Worm (Caenorhabditis elegans) whole organism, dauer: ENCODE data around the gene C26D10.3.

Experiments used
- unc-62 ChIP-seq: sonication (generic microtip); optimal IDR thresholded peaks from 2 replicates; lab custom pipeline; 2017; ENCODE audit warnings: missing biosample characterization, missing genetic modification reagents, missing genetic modification characterization

C26D10.3 gene

ce11 chrII:8333643-8334042 lies 8.5 kb downstream of the C26D10.3 start, which contains the start of gene C26D10.7:
Gene C26D10.7, plus strand, starts transcription at chrII:8333943.
- no peak for TF ChIP-seq unc-62 (GFP tag; lab: Kevin White, UChicago)

ce11 chrII:8339108-8339507 lies 13.9 kb downstream of the C26D10.3 start:
- no peak for TF ChIP-seq unc-62 (GFP tag; lab: Kevin White, UChicago)

ce11 chrII:8344803-8345202 lies 19.6 kb downstream of the C26D10.3 start:
- TF ChIP-seq unc-62 (GFP tag; lab: Kevin White, UChicago): no peak

DNA sequence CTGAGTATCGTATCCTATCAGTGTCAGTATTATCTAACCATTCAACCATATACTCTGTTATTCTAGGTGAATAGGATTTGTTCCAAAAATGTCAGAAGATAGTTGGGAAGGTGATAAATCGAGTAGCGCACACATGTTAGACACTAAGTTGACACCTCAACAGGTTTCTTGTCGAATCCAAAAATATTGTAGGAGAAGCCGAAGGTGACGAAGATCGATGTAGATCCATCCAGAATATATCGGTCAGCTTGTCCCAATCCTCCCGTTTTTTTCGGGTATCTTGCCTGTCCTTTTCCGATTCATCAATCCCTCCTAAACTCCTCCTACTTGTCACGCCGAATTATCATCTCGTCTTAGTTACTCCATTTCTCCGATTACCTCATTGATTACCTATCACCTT lies 20.4 kb downstream of the C26D10.3 start:
- no peak for TF ChIP-seq unc-62 (GFP tag; lab: Kevin White, UChicago)

ce11 chrII:8346384-8346783 lies 21.2 kb downstream of the C26D10.3 start, which contains the start of gene eff-1:
Gene eff-1, plus strand, starts transcription at chrII:8346684.
- no peak for TF ChIP-seq unc-62 (GFP tag; lab: Kevin White, UChicago)

DNA sequence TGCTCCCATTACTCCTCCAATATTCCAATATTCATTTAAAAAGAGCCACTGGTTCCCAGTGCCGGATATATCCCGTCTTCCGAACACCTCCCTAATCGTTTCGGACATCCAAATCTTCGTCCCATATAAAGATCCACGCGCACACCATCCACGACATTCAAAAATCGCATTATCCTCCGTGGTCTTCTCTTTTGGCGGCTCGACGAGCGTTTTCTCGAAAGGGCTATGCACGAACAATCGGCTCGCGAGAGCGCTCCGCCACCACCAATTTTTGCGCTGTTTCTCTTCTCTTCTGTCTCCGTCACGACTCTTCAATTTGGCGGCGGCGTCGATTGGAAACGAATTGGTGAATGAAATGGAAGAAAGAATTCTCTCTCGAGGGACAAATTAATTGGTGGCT lies 28.1 kb downstream of the C26D10.3 start:
- no peak for TF ChIP-seq unc-62 (GFP tag; lab: Kevin White, UChicago)

DNA sequence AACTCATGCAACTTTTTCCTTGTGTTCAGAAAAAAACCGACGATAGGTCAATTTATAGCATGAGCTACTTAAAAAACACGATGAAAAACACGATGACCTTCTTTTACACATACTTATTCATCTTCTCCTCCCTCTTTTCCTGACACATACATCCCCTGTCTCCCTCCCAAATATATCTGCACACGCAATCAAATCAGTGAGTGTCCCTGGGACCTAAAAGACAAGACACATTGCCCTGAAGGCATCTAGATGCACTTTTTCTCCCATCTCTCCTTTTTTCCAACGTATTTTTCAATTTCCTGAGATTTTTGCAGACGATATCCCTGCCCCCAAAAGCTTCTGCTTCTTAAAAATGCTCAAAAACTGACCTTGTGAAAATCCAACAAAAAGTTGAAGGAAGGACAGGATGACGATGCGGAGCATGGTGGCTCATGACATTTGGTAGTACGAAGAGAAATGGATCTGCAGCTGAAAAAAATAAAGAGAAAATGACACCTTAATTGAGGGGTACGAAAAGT lies 29.1 kb downstream of the C26D10.3 start, which contains the start of gene C26D10.6:
C26D10.6 (minus strand) TSS at position 468 of the 518 bp plus-strand sequence.
- TF ChIP-seq unc-62 (GFP tag; lab: Kevin White, UChicago): no peak

DNA sequence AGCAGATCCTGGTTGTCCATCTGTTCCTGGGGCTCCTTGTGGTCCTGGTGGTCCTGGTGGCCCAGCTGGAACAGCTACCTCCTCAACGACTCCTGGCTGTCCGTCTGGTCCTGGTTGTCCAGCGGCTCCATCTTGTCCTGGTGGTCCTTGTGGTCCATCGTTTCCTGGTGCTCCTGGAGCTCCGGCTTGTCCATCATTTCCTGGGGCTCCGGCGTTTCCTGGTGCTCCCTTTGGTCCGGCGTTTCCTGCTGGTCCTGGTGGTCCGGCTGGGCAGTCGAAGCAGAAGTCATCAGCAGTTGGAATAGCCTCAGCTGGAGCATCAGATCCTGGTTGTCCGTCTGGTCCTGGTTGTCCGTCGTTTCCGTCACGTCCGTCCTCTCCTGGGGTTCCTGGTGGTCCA lies 33.3 kb downstream of the C26D10.3 start:
- no peak for TF ChIP-seq unc-62 (GFP tag; lab: Kevin White, UChicago)

DNA sequence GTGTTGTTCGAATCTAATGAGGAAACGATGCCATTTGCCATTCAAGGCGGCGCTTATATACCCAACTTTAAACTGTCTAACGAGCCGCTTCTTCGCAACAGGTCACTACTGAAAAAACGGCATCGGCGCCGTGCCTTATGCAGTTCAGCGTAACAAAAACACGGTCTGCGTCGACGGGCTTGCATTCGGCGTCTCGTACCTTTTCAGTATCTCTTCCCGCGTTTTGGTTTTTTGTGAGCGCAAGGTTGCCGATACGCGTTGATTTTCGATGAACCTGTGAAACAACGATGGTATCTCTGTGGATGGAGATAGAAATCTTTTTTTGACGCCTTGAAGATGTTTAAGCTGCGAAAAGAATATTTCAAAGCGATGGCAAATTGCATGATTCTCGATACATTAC lies 34.2 kb downstream of the C26D10.3 start, which contains the start of gene col-77:
col-77 (minus strand) TSS at position 32 of the 400 bp plus-strand sequence.
- TF ChIP-seq unc-62 (GFP tag; lab: Kevin White, UChicago): no peak

DNA sequence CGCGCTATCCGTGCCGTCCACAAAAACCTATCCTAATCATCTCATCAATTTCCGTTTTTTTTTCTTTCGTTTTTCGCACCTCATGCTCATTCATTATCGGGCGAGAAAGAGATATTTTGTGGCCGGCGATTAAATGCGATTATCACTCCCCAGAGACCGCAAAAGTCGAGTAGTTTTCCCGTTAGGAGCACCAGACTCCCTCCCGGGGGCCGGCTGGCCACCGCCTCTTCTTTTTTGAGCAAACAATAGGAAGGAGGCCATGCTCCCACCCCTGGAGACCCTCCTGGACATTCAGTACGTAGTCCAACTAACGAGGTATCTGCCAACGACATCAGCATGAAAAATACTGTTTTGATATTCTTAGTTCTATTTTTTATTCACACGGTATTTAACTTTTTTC lies 35.3 kb downstream of the C26D10.3 start, which contains the start of gene M195.2:
M195.2 (plus strand) TSS at position 301 of the 400 bp plus-strand sequence.
- no peak for TF ChIP-seq unc-62 (GFP tag; lab: Kevin White, UChicago)

- no peak for TF ChIP-seq unc-62 (GFP tag; lab: Kevin White, UChicago)
Measured at ce11 chrII:8369059-8369458, 43.9 kb downstream of the C26D10.3 start, which contains the start of gene amt-3. Gene amt-3, minus strand, starts transcription at chrII:8369159.

- TF ChIP-seq unc-62 (GFP tag; lab: Kevin White, UChicago): no peak
Measured at ce11 chrII:8370194-8370593, 45.0 kb downstream of the C26D10.3 start.

DNA sequence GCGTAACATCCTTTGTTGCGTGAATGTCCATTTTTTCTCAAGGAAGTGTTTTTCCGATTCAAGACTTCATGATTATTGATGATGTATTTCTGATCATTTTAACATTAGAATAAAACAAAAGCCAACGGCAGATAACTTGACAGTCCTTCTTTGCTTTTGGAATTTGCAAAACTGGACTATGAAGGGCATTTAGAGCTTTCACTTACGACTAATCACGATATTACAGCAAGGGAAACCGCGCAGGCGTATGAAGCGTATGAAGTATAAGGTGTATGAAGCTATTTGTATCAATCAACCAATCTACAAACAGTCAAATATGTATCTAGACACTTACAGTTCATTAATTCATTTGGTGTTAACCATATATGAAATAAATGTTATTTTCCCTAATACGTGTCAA lies 52.5 kb downstream of the C26D10.3 start:
- no peak for TF ChIP-seq unc-62 (GFP tag; lab: Kevin White, UChicago)
